Fruit fly (Drosophila melanogaster) whole organism, wandering third instar larva: ENCODE measurements around the gene Sgs3.
"Not testable (repeated sequence)": the region's sequence is repeated elsewhere in the genome, so short reads cannot be mapped to it uniquely, and the experiment has no call there.

Experiments
- Myc ChIP-seq: fragments of >200 bp; optimal IDR thresholded peaks from 2 replicates; lab custom pipeline; 2017
- sv ChIP-seq: fragments of 200-800 bp; sonication (Bioruptor generic); optimal IDR thresholded peaks from 3 replicates; lab custom pipeline; 2016; ENCODE audit warnings: missing biosample characterization, missing genetic modification characterization

DNA sequence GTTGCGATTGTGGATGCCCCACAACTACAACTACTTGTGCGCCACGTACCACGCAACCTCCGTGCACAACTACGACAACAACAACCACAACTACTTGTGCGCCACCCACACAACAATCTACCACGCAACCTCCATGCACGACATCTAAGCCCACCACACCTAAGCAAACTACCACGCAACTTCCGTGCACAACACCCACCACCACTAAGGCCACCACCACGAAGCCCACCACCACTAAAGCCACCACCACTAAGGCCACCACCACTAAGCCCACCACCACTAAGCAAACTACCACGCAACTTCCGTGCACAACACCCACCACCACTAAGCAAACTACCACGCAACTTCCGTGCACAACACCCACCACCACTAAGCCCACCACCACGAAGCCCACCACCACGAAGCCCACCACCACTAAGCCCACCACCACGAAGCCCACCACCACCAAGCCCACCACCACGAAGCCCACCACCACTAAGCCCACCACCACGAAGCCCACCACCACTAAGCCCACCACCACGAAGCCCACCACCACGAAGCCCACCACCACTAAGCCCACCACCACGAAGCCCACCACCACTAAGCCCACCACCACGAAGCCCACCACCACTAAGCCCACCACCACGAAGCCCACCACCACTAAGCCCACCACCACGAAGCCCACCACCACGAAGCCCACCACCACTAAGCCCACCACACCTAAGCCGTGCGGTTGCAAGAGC is 515 bp downstream of the Sgs3 start:
- not testable (repeated sequence) for TF ChIP-seq sv (GFP tag; lab: Kevin White, UChicago); Myc
